Worm (Caenorhabditis elegans) whole organism, young adult: ENCODE measurements around the gene mtm-5.

Source experiments
- F10E7.11 ChIP-seq: sonication (generic microtip); optimal IDR thresholded peaks from 2 replicates; lab custom pipeline; 2017; ENCODE audit warnings: mild to moderate bottlenecking, missing genetic modification characterization, moderate library complexity, missing compliant biosample characterization
- F52B5.7 ChIP-seq: sonication (generic microtip); optimal IDR thresholded peaks from 2 replicates; lab custom pipeline; 2016; ENCODE audit warnings: mild to moderate bottlenecking, missing genetic modification characterization, missing compliant biosample characterization
- akir-1 ChIP-seq: fragments of 200-800 bp; sonication (Bioruptor generic); optimal IDR thresholded peaks from 2 replicates; lab custom pipeline; 2018; ENCODE audit warnings: mild to moderate bottlenecking, missing genetic modification characterization, moderate library complexity, missing compliant biosample characterization
- attf-3 ChIP-seq: fragments of 200-800 bp; sonication (Bioruptor generic); conservative IDR thresholded peaks from 2 replicates; pipeline ENCODE4 v1.3.6; 2022; ENCODE audit warnings: missing genetic modification reagents, missing genetic modification characterization, missing compliant biosample characterization
- efl-1 ChIP-seq: fragments of 150-350 bp; optimal IDR thresholded peaks from 2 replicates; lab custom pipeline; 2014; ENCODE audit warnings: missing biosample characterization, missing genetic modification reagents, missing genetic modification characterization
- hrde-1 ChIP-seq: sonication (generic microtip); optimal IDR thresholded peaks from 2 replicates; lab custom pipeline; 2016; ENCODE audit warnings: missing genetic modification characterization, mild to moderate bottlenecking, missing compliant biosample characterization, moderate library complexity, missing genotype, missing genetic modification reagents, borderline replicate concordance
- mel-28 ChIP-seq: sonication (generic microtip); optimal IDR thresholded peaks from 2 replicates; lab custom pipeline; 2016; ENCODE audit warnings: borderline replicate concordance, mild to moderate bottlenecking, missing genetic modification characterization, missing compliant biosample characterization
- nfya-2 ChIP-seq: fragments of 200-800 bp; sonication (Bioruptor generic); IDR thresholded peaks from 2 replicates; pipeline ENCODE4 v1.3.6; 2022; ENCODE audit warnings: missing genetic modification reagents, missing genetic modification characterization, missing compliant biosample characterization
- pbrm-1 ChIP-seq: fragments of 200-800 bp; sonication (Bioruptor generic); IDR thresholded peaks from 2 replicates; pipeline ENCODE4 v1.3.6; 2022; ENCODE audit warnings: missing genetic modification reagents, missing genetic modification characterization, missing compliant biosample characterization
- repo-1 ChIP-seq: sonication (generic microtip); optimal IDR thresholded peaks from 2 replicates; lab custom pipeline; 2017; ENCODE audit warnings: mild to moderate bottlenecking, missing genetic modification characterization, missing compliant biosample characterization
- snpc-4 ChIP-seq, 5 experiments: fragments of 150-350 bp in 1 of 5; sonication (generic microtip) in 4 of 5; optimal IDR thresholded peaks; 2 replicates each; lab custom pipeline; 2014 to 2018; ENCODE audit warnings: missing genetic modification characterization in 5 of 5, missing biosample characterization in 3 of 5, antibody characterized with exemption in 2 of 5, mild to moderate bottlenecking in 2 of 5, missing compliant biosample characterization in 2 of 5, missing genotype in 2 of 5, moderate library complexity in 2 of 5, missing genetic modification reagents in 1 of 5

mtm-5 gene

ce11 chrX:5188977-5189376 lies 54.2 kb downstream of the mtm-5 start, which contains the start of gene zig-6:
zig-6 (minus strand) TSS chrX:5189077.
- no peak for TF ChIP-seq mel-28
- TF ChIP-seq repo-1: no peak
- TF ChIP-seq efl-1 (GFP tag; lab: Kevin White, UChicago): no peak
- TF ChIP-seq akir-1 (GFP tag; lab: Kevin White, UChicago): no peak
- no peak for TF ChIP-seq F52B5.7
- no peak for TF ChIP-seq nfya-2
- no peak for TF ChIP-seq pbrm-1 (GFP tag; lab: Robert Waterston, UW)
- no peak for TF ChIP-seq F10E7.11 (tag; lab: Kevin White, UChicago)
- TF ChIP-seq snpc-4 (GFP tag; optimal IDR thresholded peaks at IDR 0.05; lab: Kevin White, UChicago): no peak
- TF ChIP-seq snpc-4 (tag; optimal IDR thresholded peaks at IDR 0.05; lab: Kevin White, UChicago): no peak
- TF ChIP-seq hrde-1 (tag; lab: Kevin White, UChicago): no peak
- TF ChIP-seq attf-3 (GFP tag; lab: Robert Waterston, UW): no peak
